Worm (Caenorhabditis elegans) whole organism, midembryonic: ENCODE data around the gene spe-26.

Source experiments
- flt-1 ChIP-seq: fragments of 200-800 bp; sonication (Bioruptor generic); IDR thresholded peaks from 2 replicates; pipeline ENCODE4 v1.3.6; 2022; ENCODE audit warnings: missing genetic modification characterization, missing compliant biosample characterization
- klf-2 ChIP-seq: fragments of 200-800 bp; sonication (Bioruptor generic); conservative IDR thresholded peaks from 2 replicates; pipeline ENCODE4 v1.3.6; 2022; ENCODE audit warnings: missing genetic modification reagents, missing genetic modification characterization, missing compliant biosample characterization
- med-1 ChIP-seq: sonication (generic microtip); optimal IDR thresholded peaks from 2 replicates; lab custom pipeline; 2017; ENCODE audit warnings: missing genetic modification characterization, mild to moderate bottlenecking, missing compliant biosample characterization, antibody characterized with exemption, missing genetic modification reagents; ENCODE audit not compliant: insufficient read depth
- ref-1 ChIP-seq: fragments of 200-800 bp; sonication (Bioruptor generic); conservative IDR thresholded peaks from 2 replicates; pipeline ENCODE4 v1.3.6; 2022; ENCODE audit warnings: missing genetic modification reagents, missing genetic modification characterization, missing compliant biosample characterization
- ztf-23 ChIP-seq: fragments of 200-800 bp; sonication (Bioruptor generic); IDR thresholded peaks from 2 replicates; pipeline ENCODE4 v1.3.6; 2022; ENCODE audit warnings: missing genetic modification reagents, missing genetic modification characterization, missing compliant biosample characterization

- TF ChIP-seq flt-1 (GFP tag; lab: Robert Waterston, UW) (no peak), ref-1 (no peak), med-1 (GFP tag; lab: Kevin White, UChicago) (no peak), klf-2 (no peak), ztf-23 (GFP tag; lab: Robert Waterston, UW) (no peak)
Measured at ce11 chrIV:10422230-10422629, 30.5 kb upstream of the spe-26 start.
